Fruit fly (Drosophila melanogaster): Measurements from ENCODE around the gene CG2246.
A peak's percentile ranks its signal among the peaks of the same experiment; 100 is the strongest.

Gene CG2246

DNA sequence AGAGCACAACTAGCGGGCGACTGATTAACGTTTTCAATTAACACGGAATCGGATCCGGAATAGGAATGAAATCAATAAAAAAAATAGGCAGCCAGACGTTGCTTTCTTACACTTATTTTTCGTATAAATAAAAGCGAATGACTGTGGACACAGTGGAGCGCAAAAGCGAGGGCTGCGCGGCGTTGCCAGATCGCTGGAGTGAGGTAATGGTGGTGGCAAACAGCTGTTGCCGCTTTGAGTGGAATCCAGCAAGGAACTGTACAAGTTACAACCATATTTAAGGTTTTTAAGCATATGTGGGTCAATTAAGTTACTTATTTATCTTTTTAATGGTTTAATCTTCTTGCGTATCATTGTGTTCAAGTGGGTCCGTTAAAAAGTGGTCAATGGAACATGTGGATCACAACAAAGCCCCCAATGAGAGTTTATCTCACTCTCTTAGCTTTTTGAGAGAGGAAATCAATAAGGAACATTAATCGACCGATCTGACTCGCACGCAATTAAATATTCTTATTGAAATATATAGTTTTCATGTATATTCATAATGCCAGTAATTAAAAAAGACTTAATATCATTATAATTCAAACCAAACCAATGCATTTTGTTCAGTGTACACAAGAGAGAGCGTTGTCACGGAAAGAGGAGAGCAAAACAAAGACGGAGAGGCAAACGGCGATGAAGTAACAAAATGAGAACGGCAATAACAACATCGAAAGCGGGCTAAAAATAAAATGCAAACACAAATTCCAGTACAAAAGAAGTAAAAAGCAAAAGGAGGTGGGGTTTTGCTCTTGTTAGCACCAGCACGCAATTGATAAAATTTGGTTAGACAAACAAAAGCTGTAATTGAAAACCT, 907 bp downstream of the CG2246 start (continued):
- TF ChIP-seq unpg (GFP tag; optimal IDR thresholded peaks at IDR 0.05), result peak; percentile 95
- peak; percentile 84 to 94 for TF ChIP-seq Hr51 (GFP tag; optimal IDR thresholded peaks at IDR 0.05)
- TF ChIP-seq ind (GFP tag; optimal IDR thresholded peaks at IDR 0.05), result peak; percentile 88
- TF ChIP-seq br (optimal IDR thresholded peaks at IDR 0.05), result no peak
- peak; percentile 69 for TF ChIP-seq pnt (GFP tag; optimal IDR thresholded peaks at IDR 0.05)
- TF ChIP-seq CG11093 (GFP tag; IDR thresholded peaks at IDR 0.05), result peak; percentile 86
- peak; percentile 88 for TF ChIP-seq CG17385 (GFP tag; optimal IDR thresholded peaks at IDR 0.05)
- peak; percentile 86 for TF ChIP-seq HLH54F (GFP tag; optimal IDR thresholded peaks at IDR 0.05)
- TF ChIP-seq Hmr (GFP tag; optimal IDR thresholded peaks at IDR 0.05), result peak; percentile 93
- peak; percentile 95 for TF ChIP-seq tgo (GFP tag; IDR thresholded peaks at IDR 0.05)
- TF ChIP-seq NFAT (GFP tag; IDR thresholded peaks at IDR 0.05), result peak; percentile 95
- TF ChIP-seq h (optimal IDR thresholded peaks at IDR 0.05), result no peak
- TF ChIP-seq ap (GFP tag; IDR thresholded peaks at IDR 0.05), result peak; percentile 92
- peak; percentile 83 for TF ChIP-seq CG16863 (GFP tag; optimal IDR thresholded peaks at IDR 0.05)
- TF ChIP-seq CG11723 (GFP tag; optimal IDR thresholded peaks at IDR 0.05), result peak; percentile 77
- TF ChIP-seq CG30020 (tag; optimal IDR thresholded peaks at IDR 0.05), result no peak
- TF ChIP-seq CG6765 (GFP tag; optimal IDR thresholded peaks at IDR 0.05), result peak; percentile 89
- peak; percentile 94 for TF ChIP-seq row (GFP tag; IDR thresholded peaks at IDR 0.05)
- peak; percentile 85 for TF ChIP-seq CG1233 (GFP tag; optimal IDR thresholded peaks at IDR 0.05)
- TF ChIP-seq CG18619 (GFP tag; optimal IDR thresholded peaks at IDR 0.05), result peak; percentile 81
- peak; percentile 86 for TF ChIP-seq Mes4 (GFP tag; optimal IDR thresholded peaks at IDR 0.05)
- no peak for TF ChIP-seq fru (optimal IDR thresholded peaks at IDR 0.05)
- peak; percentile 81 to 97 for TF ChIP-seq Trl (optimal IDR thresholded peaks at IDR 0.05)
- TF ChIP-seq Trl (GFP tag; optimal IDR thresholded peaks at IDR 0.05), result peak; percentile 88
- TF ChIP-seq wdn (GFP tag; IDR thresholded peaks at IDR 0.05), result peak; percentile 87
- TF ChIP-seq Meics (GFP tag; optimal IDR thresholded peaks at IDR 0.05), result peak; percentile 91
- peak; percentile 89 for TF ChIP-seq grau (tag; optimal IDR thresholded peaks at IDR 0.05)
- TF ChIP-seq Nf-YC (tag; optimal IDR thresholded peaks at IDR 0.05), result peak; percentile 76
- TF ChIP-seq gsb-n (tag; optimal IDR thresholded peaks at IDR 0.05), result peak; percentile 91
- no peak for TF ChIP-seq pfk (GFP tag; optimal IDR thresholded peaks at IDR 0.05)
- no peak for TF ChIP-seq Elba2 (GFP tag; optimal IDR thresholded peaks at IDR 0.05)
- TF ChIP-seq Dip3 (GFP tag; optimal IDR thresholded peaks at IDR 0.05), result peak; percentile 90
- peak; percentile 96 for TF ChIP-seq Med (GFP tag)
- TF ChIP-seq CG5953 (GFP tag; IDR thresholded peaks at IDR 0.05), result peak; percentile 92
- TF ChIP-seq CG31441 (GFP tag; IDR thresholded peaks at IDR 0.05), result peak; percentile 85
- TF ChIP-seq repo (GFP tag; optimal IDR thresholded peaks at IDR 0.05), result peak; percentile 80
- TF ChIP-seq Xbp1 (GFP tag; optimal IDR thresholded peaks at IDR 0.05), result peak; percentile 90
- TF ChIP-seq twi (tag; optimal IDR thresholded peaks at IDR 0.05), result peak; percentile 70
- TF ChIP-seq Oli (tag; optimal IDR thresholded peaks at IDR 0.05), result peak; percentile 91
- peak; percentile 44 for TF ChIP-seq sqz (GFP tag; optimal IDR thresholded peaks at IDR 0.05)
- TF ChIP-seq odd (GFP tag; optimal IDR thresholded peaks at IDR 0.05), result peak; percentile 84
- TF ChIP-seq B-H1 (GFP tag; IDR thresholded peaks at IDR 0.05), result peak; percentile 95
- TF ChIP-seq sim (GFP tag; IDR thresholded peaks at IDR 0.05), result peak; percentile 89
- TF ChIP-seq Abd-B (GFP tag; optimal IDR thresholded peaks at IDR 0.05), result peak; percentile 70
- peak; percentile 88 for TF ChIP-seq tap (tag; optimal IDR thresholded peaks at IDR 0.05)
- TF ChIP-seq Max (GFP tag; optimal IDR thresholded peaks at IDR 0.05), result peak; percentile 91
- TF ChIP-seq knrl (GFP tag; IDR thresholded peaks at IDR 0.05; ENCODE audit: partially characterized antibody), result no peak
- peak; percentile 88 for TF ChIP-seq Oaz (GFP tag; IDR thresholded peaks at IDR 0.05)
- TF ChIP-seq CG1603 (tag; optimal IDR thresholded peaks at IDR 0.05), result peak; percentile 90
- TF ChIP-seq eve (GFP tag; optimal IDR thresholded peaks at IDR 0.05), result peak in 1 of 2 experiments; percentile 94
- TF ChIP-seq CG34422 (GFP tag; IDR thresholded peaks at IDR 0.05), result peak; percentile 96

All from whole organism, embryonic.